Worm (Caenorhabditis elegans) whole organism, L4/young adult: ENCODE results near the gene C01G5.7.

Experiments
- W03F9.2 ChIP-seq: fragments of 150-350 bp; optimal IDR thresholded peaks from 2 replicates; lab custom pipeline; 2014; ENCODE audit warnings: missing biosample characterization, missing genetic modification characterization
- dao-5 ChIP-seq: sonication (generic microtip); optimal IDR thresholded peaks from 2 replicates; lab custom pipeline; 2016; ENCODE audit warnings: missing genotype, missing genetic modification characterization, moderate library complexity, missing compliant biosample characterization
- him-1 ChIP-seq: sonication (generic microtip); optimal IDR thresholded peaks from 2 replicates; lab custom pipeline; 2016; ENCODE audit warnings: missing genotype, missing genetic modification reagents, missing genetic modification characterization, missing compliant biosample characterization

DNA sequence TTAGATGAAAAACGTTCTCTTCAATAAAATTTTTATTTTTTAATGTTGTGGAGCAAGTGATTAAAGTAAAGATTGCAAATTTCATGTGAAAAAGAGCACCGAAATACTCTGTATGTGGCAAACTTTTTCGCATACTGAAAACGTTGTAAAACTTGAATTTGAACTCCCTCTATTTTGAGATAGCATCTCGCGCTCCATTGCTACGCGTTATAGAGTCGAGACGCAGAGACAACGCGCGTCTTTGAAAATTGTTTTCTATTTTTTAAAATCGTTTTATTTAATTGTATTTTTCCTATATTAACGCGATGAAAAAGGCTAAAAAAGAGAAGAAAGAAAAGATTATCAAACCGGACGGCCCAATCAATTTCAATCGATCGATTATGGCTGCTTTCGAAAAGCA, 30.6 kb downstream of the C01G5.7 start, which contains the start of gene fan-1:
- TF ChIP-seq him-1 (tag; lab: Kevin White, UChicago), result peak; percentile 61
- TF ChIP-seq dao-5, result no peak
- peak; percentile 30 for TF ChIP-seq W03F9.2 (tag; lab: Kevin White, UChicago)
